Worm (Caenorhabditis elegans) whole organism, early embryonic: Measurements from ENCODE around the gene str-82.

Source experiments
- B0310.2 ChIP-seq: sonication (generic microtip); optimal IDR thresholded peaks from 2 replicates; lab custom pipeline; 2016; ENCODE audit warnings: mild to moderate bottlenecking, missing genetic modification characterization, missing compliant biosample characterization
- F13C5.2 ChIP-seq: sonication (generic microtip); optimal IDR thresholded peaks from 2 replicates; lab custom pipeline; 2017; ENCODE audit warnings: mild to moderate bottlenecking, missing genetic modification characterization, inconsistent platforms, missing compliant biosample characterization
- aly-1 ChIP-seq: sonication (generic microtip); optimal IDR thresholded peaks from 2 replicates; lab custom pipeline; 2016; ENCODE audit warnings: missing genetic modification characterization, missing compliant biosample characterization
- ama-1 ChIP-seq: fragments of 150-350 bp; optimal IDR thresholded peaks from 2 replicates; lab custom pipeline; 2014
- ceh-13 ChIP-seq: fragments of 200-800 bp; sonication (Bioruptor generic); optimal IDR thresholded peaks from 2 replicates; lab custom pipeline; 2018; ENCODE audit warnings: mild to moderate bottlenecking, missing genetic modification characterization, missing compliant biosample characterization
- ceh-36 ChIP-seq: sonication (generic microtip); optimal IDR thresholded peaks from 2 replicates; lab custom pipeline; 2016; ENCODE audit warnings: missing genetic modification characterization, inconsistent platforms, missing compliant biosample characterization
- ets-7 ChIP-seq: sonication (generic microtip); optimal IDR thresholded peaks from 2 replicates; lab custom pipeline; 2016; ENCODE audit warnings: missing genotype, missing genetic modification characterization, missing compliant biosample characterization
- flt-1 ChIP-seq: fragments of 200-800 bp; sonication (Bioruptor generic); IDR thresholded peaks from 2 replicates; pipeline ENCODE4 v1.3.6; 2022; ENCODE audit warnings: missing genetic modification characterization, missing compliant biosample characterization
- hmbx-1 ChIP-seq: sonication (generic microtip); optimal IDR thresholded peaks from 2 replicates; lab custom pipeline; 2016; ENCODE audit warnings: mild to moderate bottlenecking, missing genetic modification characterization, missing compliant biosample characterization
- hmg-4 ChIP-seq: fragments of 200-800 bp; sonication (Bioruptor generic); optimal IDR thresholded peaks from 2 replicates; lab custom pipeline; 2018; ENCODE audit warnings: mild to moderate bottlenecking, missing genetic modification characterization, missing compliant biosample characterization
- hnd-1 ChIP-seq: sonication (generic microtip); optimal IDR thresholded peaks from 2 replicates; lab custom pipeline; 2016; ENCODE audit warnings: missing genetic modification characterization, missing compliant biosample characterization
- pes-1 ChIP-seq: fragments of 200-800 bp; sonication (Bioruptor generic); IDR thresholded peaks from 2 replicates; pipeline ENCODE4 v1.3.6; 2022; ENCODE audit warnings: missing genetic modification reagents, missing genetic modification characterization, missing compliant biosample characterization
- scrt-1 ChIP-seq: fragments of 200-800 bp; sonication (Bioruptor generic); IDR thresholded peaks from 2 replicates; pipeline ENCODE4 v1.3.6; 2022; ENCODE audit warnings: missing genetic modification characterization, missing compliant biosample characterization
- sea-1 ChIP-seq: fragments of 200-800 bp; sonication (Bioruptor generic); conservative IDR thresholded peaks from 2 replicates; pipeline ENCODE4 v1.3.6; 2022; ENCODE audit warnings: missing genetic modification characterization, missing compliant biosample characterization
- tbx-11 ChIP-seq: fragments of 200-800 bp; sonication (Bioruptor generic); IDR thresholded peaks from 2 replicates; pipeline ENCODE4 v1.3.6; 2022; ENCODE audit warnings: missing genetic modification characterization, missing compliant biosample characterization
- tbx-37 ChIP-seq: fragments of 200-800 bp; sonication (Bioruptor generic); conservative IDR thresholded peaks from 2 replicates; pipeline ENCODE4 v1.3.6; 2022; ENCODE audit warnings: missing genetic modification reagents, missing genetic modification characterization, missing compliant biosample characterization
- tra-4 ChIP-seq: sonication (generic microtip); optimal IDR thresholded peaks from 2 replicates; lab custom pipeline; 2017; ENCODE audit warnings: missing genetic modification characterization, missing compliant biosample characterization

The str-82 gene

ce11 chrV:3974361-3974760 is at the start of gene str-82:
str-82 (plus strand) TSS chrV:3974661.
- TF ChIP-seq tra-4 (tag; lab: Kevin White, UChicago) (no peak), sea-1 (GFP tag; lab: Robert Waterston, UW) (no peak), B0310.2 (no peak), ama-1 (no peak), pes-1 (GFP tag; lab: Robert Waterston, UW) (no peak), ets-7 (tag; lab: Kevin White, UChicago) (no peak), hmbx-1 (tag; lab: Kevin White, UChicago) (no peak), hnd-1 (tag; lab: Kevin White, UChicago) (no peak), scrt-1 (GFP tag; lab: Robert Waterston, UW) (no peak), F13C5.2 (tag; lab: Kevin White, UChicago) (no peak)

DNA sequence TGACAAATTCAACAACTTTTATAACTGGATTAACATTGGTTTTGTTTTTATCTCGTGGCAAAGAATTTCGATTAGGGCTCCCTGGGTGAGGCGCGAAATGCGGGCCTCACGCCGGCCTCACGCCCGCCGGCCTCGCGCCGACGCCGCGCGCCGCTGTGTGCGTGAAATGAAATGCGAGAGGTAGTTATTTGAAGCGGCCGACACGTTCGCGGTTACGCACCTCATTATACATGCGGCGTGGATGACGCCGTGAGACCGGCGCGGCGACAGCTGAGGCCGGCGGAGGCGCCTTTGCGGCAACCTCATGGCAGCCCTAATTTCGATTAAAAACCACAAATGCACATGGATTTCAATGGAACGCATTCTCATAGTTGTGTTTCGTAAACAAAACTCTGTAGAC is 46.9 kb upstream of the str-82 start:
- TF ChIP-seq F13C5.2 (tag; lab: Kevin White, UChicago) (no peak), sea-1 (GFP tag; lab: Robert Waterston, UW) (no peak), hnd-1 (tag; lab: Kevin White, UChicago) (no peak), flt-1 (no peak), scrt-1 (GFP tag; lab: Robert Waterston, UW) (no peak), pes-1 (GFP tag; lab: Robert Waterston, UW) (no peak), ama-1 (no peak), hmbx-1 (tag; lab: Kevin White, UChicago) (no peak)

- TF ChIP-seq F13C5.2 (tag; lab: Kevin White, UChicago) (no peak), ets-7 (tag; lab: Kevin White, UChicago) (no peak)
These were observed 45.4 kb upstream of the str-82 start, which contains the start of gene srx-64 for ce11 chrV:3929099-3929498. srx-64 (plus strand) TSS chrV:3929399.

- TF ChIP-seq tra-4 (tag; lab: Kevin White, UChicago), result no peak
- TF ChIP-seq tbx-11, result no peak
- TF ChIP-seq ceh-13, result no peak
- TF ChIP-seq scrt-1 (GFP tag; lab: Robert Waterston, UW), result no peak
- no peak for TF ChIP-seq ama-1
- TF ChIP-seq hmbx-1 (tag; lab: Kevin White, UChicago), result no peak
- no peak for TF ChIP-seq pes-1 (GFP tag; lab: Robert Waterston, UW)
These were observed 43.1 kb upstream of the str-82 start, which contains the start of gene srx-63 for ce11 chrV:3931326-3931725. srx-63 (plus strand) TSS chrV:3931626.

DNA sequence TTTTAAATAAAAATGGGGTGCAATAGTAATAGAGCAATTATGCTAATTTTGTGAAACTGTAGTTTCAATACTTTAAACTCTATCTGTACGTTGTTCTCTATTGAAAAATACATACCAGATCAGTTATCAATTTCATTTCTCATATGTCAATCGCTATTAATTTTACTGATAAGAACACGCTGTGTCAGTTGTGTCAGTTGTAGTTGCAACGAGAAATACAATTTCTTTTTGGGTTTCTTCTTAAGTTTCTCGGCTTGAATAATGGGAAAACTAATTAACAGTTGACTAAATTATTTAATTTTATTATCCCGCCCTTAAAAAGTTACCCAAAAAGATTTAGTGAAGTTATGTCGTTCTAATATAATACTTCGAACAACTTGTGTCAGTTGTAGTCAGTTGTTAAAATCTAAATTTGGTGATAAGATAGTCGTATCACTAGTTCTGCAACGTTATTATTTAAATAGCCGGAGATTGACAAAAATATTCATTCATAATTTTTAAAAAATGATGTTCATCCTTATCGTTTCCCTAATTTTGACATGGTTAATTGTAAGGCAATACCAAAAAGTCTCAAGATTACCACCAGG is 38.5 kb upstream of the str-82 start, which contains the start of gene cyp-35A5:
cyp-35A5 (plus strand) TSS at position 435 of the 587 bp plus-strand sequence.
- TF ChIP-seq flt-1, result no peak
- no peak for TF ChIP-seq ceh-36
- no peak for TF ChIP-seq sea-1 (GFP tag; lab: Robert Waterston, UW)
- TF ChIP-seq aly-1 (tag; lab: Kevin White, UChicago), result no peak
- TF ChIP-seq hnd-1 (tag; lab: Kevin White, UChicago), result no peak
- TF ChIP-seq tra-4 (tag; lab: Kevin White, UChicago), result no peak
- TF ChIP-seq tbx-11, result no peak
- TF ChIP-seq hmg-4 (GFP tag; lab: Kevin White, UChicago), result no peak
- TF ChIP-seq scrt-1 (GFP tag; lab: Robert Waterston, UW), result no peak
- TF ChIP-seq ceh-13, result no peak
- no peak for TF ChIP-seq B0310.2
- TF ChIP-seq tbx-37 (GFP tag; lab: Robert Waterston, UW), result no peak
- TF ChIP-seq F13C5.2 (tag; lab: Kevin White, UChicago), result no peak
- no peak for TF ChIP-seq pes-1 (GFP tag; lab: Robert Waterston, UW)
- no peak for TF ChIP-seq ama-1
- TF ChIP-seq hmbx-1 (tag; lab: Kevin White, UChicago), result no peak
- TF ChIP-seq ets-7 (tag; lab: Kevin White, UChicago), result no peak

DNA sequence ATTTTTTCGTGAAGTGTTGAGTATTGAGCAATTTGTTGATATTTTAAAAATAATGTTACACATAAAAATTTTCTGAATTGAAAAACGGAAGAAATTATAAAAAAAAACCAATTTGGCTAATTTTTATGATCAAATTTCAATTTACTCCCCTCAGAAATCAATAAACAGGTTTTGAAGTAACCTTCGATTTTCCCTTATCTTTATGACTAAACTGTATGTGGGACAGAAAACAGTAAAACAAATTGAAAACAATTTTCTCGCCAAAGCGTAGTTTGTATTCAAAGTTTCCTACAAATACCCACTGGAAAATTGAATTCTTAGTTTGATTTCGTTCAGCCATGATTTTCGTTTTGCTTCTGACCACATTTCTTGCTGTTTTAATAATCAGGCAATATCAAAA is 35.7 kb upstream of the str-82 start, which contains the start of gene cyp-35B1:
cyp-35B1 (plus strand) TSS at position 244 of the 400 bp plus-strand sequence.
- no peak for TF ChIP-seq hmg-4 (GFP tag; lab: Kevin White, UChicago)
- no peak for TF ChIP-seq B0310.2
- TF ChIP-seq hmbx-1 (tag; lab: Kevin White, UChicago), result no peak
- TF ChIP-seq ama-1, result no peak
- no peak for TF ChIP-seq pes-1 (GFP tag; lab: Robert Waterston, UW)
- TF ChIP-seq aly-1 (tag; lab: Kevin White, UChicago), result no peak
- no peak for TF ChIP-seq scrt-1 (GFP tag; lab: Robert Waterston, UW)
- no peak for TF ChIP-seq hnd-1 (tag; lab: Kevin White, UChicago)
- no peak for TF ChIP-seq ceh-36

ce11 chrV:3941860-3942259 is 32.6 kb upstream of the str-82 start, which contains the start of gene cyp-35B2:
cyp-35B2 (plus strand) TSS chrV:3942160.
- TF ChIP-seq sea-1 (GFP tag; lab: Robert Waterston, UW), result no peak
- TF ChIP-seq flt-1, result no peak
- TF ChIP-seq tbx-11, result no peak

DNA sequence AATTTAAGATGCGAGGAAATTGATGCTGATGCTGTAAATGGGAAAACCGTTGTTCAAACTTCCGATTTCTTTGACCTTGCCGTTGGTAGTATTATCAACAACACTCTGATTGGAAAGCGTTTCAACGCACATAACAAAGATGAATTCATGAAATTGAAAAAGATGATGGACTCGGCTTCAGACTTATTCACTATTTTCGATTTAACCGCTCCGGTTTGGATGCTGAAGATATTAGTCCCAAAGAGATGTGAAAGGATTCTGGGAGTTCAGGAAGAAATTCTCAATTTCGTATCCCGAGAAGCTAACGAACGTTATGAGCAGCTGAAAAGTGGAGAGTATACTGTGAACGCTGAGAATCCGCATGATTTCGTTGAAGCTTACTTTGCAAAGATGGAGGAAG is 31.1 kb upstream of the str-82 start:
- TF ChIP-seq scrt-1 (GFP tag; lab: Robert Waterston, UW) (no peak), ceh-36 (no peak), F13C5.2 (tag; lab: Kevin White, UChicago) (no peak), ets-7 (tag; lab: Kevin White, UChicago) (no peak), ceh-13 (no peak), tbx-37 (GFP tag; lab: Robert Waterston, UW) (no peak), tra-4 (tag; lab: Kevin White, UChicago) (no peak), hnd-1 (tag; lab: Kevin White, UChicago) (no peak), flt-1 (no peak), tbx-11 (no peak), B0310.2 (no peak), ama-1 (no peak), sea-1 (GFP tag; lab: Robert Waterston, UW) (no peak), pes-1 (GFP tag; lab: Robert Waterston, UW) (no peak), hmg-4 (GFP tag; lab: Kevin White, UChicago) (no peak), hmbx-1 (tag; lab: Kevin White, UChicago) (no peak)
